Worm (Caenorhabditis elegans) whole organism, late embryonic: ENCODE measurements around the gene ncr-2.

Experiments
- C08G9.2 ChIP-seq: sonication (generic microtip); optimal IDR thresholded peaks from 2 replicates; lab custom pipeline; 2016; ENCODE audit warnings: mild to moderate bottlenecking, missing genetic modification characterization, moderate library complexity, missing compliant biosample characterization
- C38D4.7 ChIP-seq: fragments of 200-800 bp; sonication (Bioruptor generic); optimal IDR thresholded peaks from 2 replicates; lab custom pipeline; 2018; ENCODE audit warnings: mild to moderate bottlenecking, missing genetic modification characterization, moderate library complexity, missing compliant biosample characterization
- F13H6.1 ChIP-seq: sonication (generic microtip); optimal IDR thresholded peaks from 2 replicates; lab custom pipeline; 2016; ENCODE audit warnings: missing genetic modification characterization, missing compliant biosample characterization
- K02D7.2 ChIP-seq: sonication (generic microtip); optimal IDR thresholded peaks from 2 replicates; lab custom pipeline; 2017; ENCODE audit warnings: mild to moderate bottlenecking, missing genetic modification characterization, missing compliant biosample characterization
- T23F11.4 ChIP-seq: fragments of 200-800 bp; sonication (Bioruptor generic); optimal IDR thresholded peaks from 2 replicates; lab custom pipeline; 2018; ENCODE audit warnings: mild to moderate bottlenecking, missing genetic modification characterization, missing compliant biosample characterization
- Y22D7AL.16 ChIP-seq: sonication (generic microtip); optimal IDR thresholded peaks from 2 replicates; lab custom pipeline; 2016; ENCODE audit warnings: missing genetic modification characterization, missing compliant biosample characterization
- ahr-1 ChIP-seq: sonication (generic microtip); optimal IDR thresholded peaks from 2 replicates; lab custom pipeline; 2016; ENCODE audit warnings: missing genetic modification characterization, missing compliant biosample characterization
- ceh-14 ChIP-seq: sonication (generic microtip); optimal IDR thresholded peaks from 2 replicates; lab custom pipeline; 2016; ENCODE audit warnings: missing genotype, missing genetic modification characterization, missing compliant biosample characterization
- ceh-18 ChIP-seq: sonication (generic microtip); optimal IDR thresholded peaks from 2 replicates; lab custom pipeline; 2016; ENCODE audit warnings: missing genetic modification characterization, missing compliant biosample characterization
- ceh-19 ChIP-seq: fragments of 200-800 bp; sonication (Bioruptor generic); optimal IDR thresholded peaks from 2 replicates; lab custom pipeline; 2018; ENCODE audit warnings: mild to moderate bottlenecking, missing genetic modification characterization, missing compliant biosample characterization
- ceh-2 ChIP-seq: sonication (generic microtip); optimal IDR thresholded peaks from 2 replicates; lab custom pipeline; 2016; ENCODE audit warnings: missing genotype, missing genetic modification characterization, missing compliant biosample characterization
- ceh-22 ChIP-seq: sonication (generic microtip); optimal IDR thresholded peaks from 2 replicates; lab custom pipeline; 2017; ENCODE audit warnings: missing biosample characterization, missing genetic modification characterization
- ceh-24 ChIP-seq: sonication (generic microtip); optimal IDR thresholded peaks from 2 replicates; lab custom pipeline; 2016; ENCODE audit warnings: mild to moderate bottlenecking, missing genetic modification characterization, missing compliant biosample characterization
- ceh-34 ChIP-seq: sonication (generic microtip); optimal IDR thresholded peaks from 2 replicates; lab custom pipeline; 2016; ENCODE audit warnings: mild to moderate bottlenecking, missing genetic modification characterization, missing compliant biosample characterization
- ceh-45 ChIP-seq: fragments of 200-800 bp; sonication (Bioruptor generic); IDR thresholded peaks from 2 replicates; pipeline ENCODE4 v1.3.6; 2022; ENCODE audit warnings: missing genetic modification reagents, missing genetic modification characterization, missing compliant biosample characterization
- che-1 ChIP-seq: sonication (generic microtip); optimal IDR thresholded peaks from 2 replicates; lab custom pipeline; 2016; ENCODE audit warnings: mild to moderate bottlenecking, missing genetic modification characterization, missing compliant biosample characterization
- dve-1 ChIP-seq: sonication (generic microtip); optimal IDR thresholded peaks from 2 replicates; lab custom pipeline; 2017; ENCODE audit warnings: antibody characterized with exemption, mild to moderate bottlenecking, missing genetic modification characterization, missing compliant biosample characterization
- elt-2 ChIP-seq: sonication (generic microtip); optimal IDR thresholded peaks from 2 replicates; lab custom pipeline; 2016; ENCODE audit warnings: missing genetic modification reagents, missing genetic modification characterization, missing compliant biosample characterization
- eyg-1 ChIP-seq: sonication (generic microtip); optimal IDR thresholded peaks from 2 replicates; lab custom pipeline; 2016; ENCODE audit warnings: missing genotype, missing genetic modification characterization, missing compliant biosample characterization
- fkh-10 ChIP-seq: fragments of 150-350 bp; optimal IDR thresholded peaks from 2 replicates; lab custom pipeline; 2014; ENCODE audit warnings: missing biosample characterization, missing genetic modification reagents, missing genetic modification characterization
- gmeb-2 ChIP-seq: sonication (generic microtip); optimal IDR thresholded peaks from 2 replicates; lab custom pipeline; 2016; ENCODE audit warnings: missing genetic modification characterization, inconsistent platforms, missing compliant biosample characterization
- hlh-15 ChIP-seq: sonication (generic microtip); optimal IDR thresholded peaks from 2 replicates; lab custom pipeline; 2016; ENCODE audit warnings: missing genetic modification characterization, missing compliant biosample characterization
- hlh-30 ChIP-seq: sonication (generic microtip); optimal IDR thresholded peaks from 2 replicates; lab custom pipeline; 2017; ENCODE audit warnings: antibody characterized with exemption, missing genetic modification characterization, missing compliant biosample characterization; ENCODE audit not compliant: insufficient read depth
- hlh-6 ChIP-seq: sonication (generic microtip); optimal IDR thresholded peaks from 2 replicates; lab custom pipeline; 2016; ENCODE audit warnings: missing genotype, missing genetic modification characterization, missing compliant biosample characterization
- npax-4 ChIP-seq: sonication (generic microtip); optimal IDR thresholded peaks from 2 replicates; lab custom pipeline; 2016; ENCODE audit warnings: missing genetic modification characterization, missing compliant biosample characterization
- odd-2 ChIP-seq: sonication (generic microtip); optimal IDR thresholded peaks from 2 replicates; lab custom pipeline; 2017; ENCODE audit warnings: antibody characterized with exemption, mild to moderate bottlenecking, missing genetic modification characterization, missing compliant biosample characterization
- pax-1 ChIP-seq: fragments of 150-350 bp; optimal IDR thresholded peaks from 2 replicates; lab custom pipeline; 2014; ENCODE audit warnings: missing biosample characterization, missing genetic modification characterization
- pha-2 ChIP-seq: sonication (generic microtip); optimal IDR thresholded peaks from 2 replicates; lab custom pipeline; 2017; ENCODE audit warnings: mild to moderate bottlenecking, missing genetic modification characterization, missing compliant biosample characterization
- pha-4 ChIP-seq: fragments of 150-350 bp; optimal IDR thresholded peaks from 2 replicates; lab custom pipeline; 2018; ENCODE audit warnings: missing biosample characterization, missing genetic modification reagents, missing genetic modification characterization
- ref-2 ChIP-seq: sonication (generic microtip); optimal IDR thresholded peaks from 2 replicates; lab custom pipeline; 2016; ENCODE audit warnings: missing genetic modification characterization, missing compliant biosample characterization
- rnt-1 ChIP-seq: sonication (generic microtip); optimal IDR thresholded peaks from 2 replicates; lab custom pipeline; 2016; ENCODE audit warnings: missing genetic modification characterization, missing compliant biosample characterization
- sox-2 ChIP-seq: fragments of 200-800 bp; sonication (Bioruptor generic); IDR thresholded peaks from 2 replicates; pipeline ENCODE4 v1.3.6; 2022; ENCODE audit warnings: missing genetic modification reagents, missing genetic modification characterization, missing compliant biosample characterization
- syd-9 ChIP-seq: sonication (generic microtip); optimal IDR thresholded peaks from 2 replicates; lab custom pipeline; 2016; ENCODE audit warnings: mild to moderate bottlenecking, missing genetic modification characterization, moderate library complexity, missing compliant biosample characterization
- ttx-3 ChIP-seq: sonication (generic microtip); optimal IDR thresholded peaks from 2 replicates; lab custom pipeline; 2016; ENCODE audit warnings: missing genetic modification reagents, missing genetic modification characterization, missing compliant biosample characterization
- unc-3 ChIP-seq, 2 experiments: fragments of 200-800 bp in 1 of 2; sonication (Bioruptor generic) in 1 of 2; sonication (generic microtip) in 1 of 2; conservative IDR thresholded peaks in 1 of 2; optimal IDR thresholded peaks in 1 of 2; 2 replicates each; pipeline versions ENCODE4 v1.3.6 to Lab custom; 2016 to 2022; ENCODE audit warnings: missing compliant biosample characterization in 2 of 2, missing genetic modification characterization in 2 of 2, missing genetic modification reagents in 1 of 2
- unc-42 ChIP-seq: sonication (generic microtip); optimal IDR thresholded peaks from 2 replicates; lab custom pipeline; 2016; ENCODE audit warnings: missing genotype, missing genetic modification characterization, missing compliant biosample characterization
- unc-55 ChIP-seq: sonication (generic microtip); optimal IDR thresholded peaks from 2 replicates; lab custom pipeline; 2017; ENCODE audit warnings: missing biosample characterization, missing genetic modification reagents, missing genetic modification characterization
- zip-5 ChIP-seq: sonication (generic microtip); optimal IDR thresholded peaks from 2 replicates; lab custom pipeline; 2016; ENCODE audit warnings: missing genetic modification characterization, missing compliant biosample characterization
- ztf-16 ChIP-seq: sonication (generic microtip); optimal IDR thresholded peaks from 2 replicates; lab custom pipeline; 2017; ENCODE audit warnings: missing genetic modification characterization, missing compliant biosample characterization

ncr-2 gene

DNA sequence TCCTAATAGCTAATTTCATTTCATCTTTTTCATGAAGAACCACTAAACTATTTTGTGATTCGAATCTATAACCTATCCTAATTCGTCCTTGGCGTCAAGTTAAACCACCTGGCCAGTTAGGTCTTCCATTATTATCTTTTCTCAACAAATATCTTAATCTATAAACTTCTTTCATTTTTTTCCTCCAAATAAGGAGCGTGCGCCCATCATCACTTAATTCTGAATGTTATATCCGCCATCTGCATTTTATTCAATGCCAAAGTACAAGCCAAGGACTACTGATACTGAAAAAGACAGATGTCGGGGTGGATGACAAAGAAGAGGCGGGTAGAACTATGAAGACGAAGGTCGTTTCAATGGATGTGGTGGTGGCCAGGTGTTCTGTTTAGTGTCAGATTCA, 29.2 kb upstream of the ncr-2 start:
- no peak for TF ChIP-seq ztf-16 (tag; lab: Kevin White, UChicago)
- no peak for TF ChIP-seq odd-2 (tag; lab: Kevin White, UChicago)
- TF ChIP-seq ceh-45 (GFP tag; lab: Robert Waterston, UW) = no peak
- no peak for TF ChIP-seq dve-1 (tag; lab: Kevin White, UChicago)
- TF ChIP-seq ceh-18 (tag; lab: Kevin White, UChicago) = no peak
- no peak for TF ChIP-seq eyg-1
- no peak for TF ChIP-seq pha-4 (tag; lab: Kevin White, UChicago)
- no peak for TF ChIP-seq T23F11.4 (GFP tag; lab: Kevin White, UChicago)
- no peak for TF ChIP-seq ref-2 (tag; lab: Kevin White, UChicago)
- no peak for TF ChIP-seq unc-42 (tag; lab: Kevin White, UChicago)
- no peak for TF ChIP-seq ceh-2 (tag; lab: Kevin White, UChicago)
- TF ChIP-seq gmeb-2 = no peak
- TF ChIP-seq C38D4.7 = no peak
- TF ChIP-seq ceh-24 (tag; lab: Kevin White, UChicago) = no peak

- TF ChIP-seq syd-9 (tag; lab: Kevin White, UChicago) (no peak), ttx-3 (tag; lab: Kevin White, UChicago) (no peak), hlh-6 (tag; lab: Kevin White, UChicago) (no peak), ceh-24 (tag; lab: Kevin White, UChicago) (no peak), pax-1 (tag; lab: Kevin White, UChicago) (no peak), unc-55 (GFP tag; lab: Kevin White, UChicago) (no peak), ceh-34 (tag; lab: Kevin White, UChicago) (no peak), K02D7.2 (tag; lab: Kevin White, UChicago) (no peak), npax-4 (no peak), hlh-15 (tag; lab: Kevin White, UChicago) (no peak), ceh-14 (tag; lab: Kevin White, UChicago) (no peak), ahr-1 (tag; lab: Kevin White, UChicago) (no peak)
Observed at ce11 chrIII:8229480-8229879, 28.7 kb upstream of the ncr-2 start.

DNA sequence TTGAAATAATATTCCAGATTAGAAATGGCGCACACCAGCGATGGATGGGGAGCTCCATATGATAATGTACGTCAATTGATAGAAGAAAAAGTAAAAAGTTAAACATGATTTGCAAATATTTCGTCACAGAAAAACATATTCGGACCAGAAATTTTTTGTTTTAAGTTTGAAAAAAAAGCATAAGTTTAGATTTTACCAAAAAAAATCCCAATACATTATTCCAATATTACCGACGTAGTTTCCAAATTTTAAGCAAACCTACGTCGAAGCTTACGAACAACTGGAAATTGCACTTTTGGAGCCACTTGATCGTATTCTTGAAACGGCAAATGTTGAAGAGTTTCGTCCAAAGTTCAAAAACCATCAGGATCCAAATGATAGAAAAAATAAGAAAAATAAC, 25.5 kb upstream of the ncr-2 start, which contains the start of gene henn-1:
Gene henn-1, plus strand, starts transcription at position 18 of the 400 bp plus-strand sequence.
- TF ChIP-seq ceh-19 (GFP tag; lab: Kevin White, UChicago) (no peak), unc-3 (GFP tag; conservative IDR thresholded peaks at IDR 0.05; lab: Robert Waterston, UW) (no peak), unc-3 (tag; optimal IDR thresholded peaks at IDR 0.05; lab: Kevin White, UChicago) (no peak), sox-2 (GFP tag; lab: Robert Waterston, UW) (no peak), che-1 (no peak), rnt-1 (tag; lab: Kevin White, UChicago) (no peak), C08G9.2 (tag; lab: Kevin White, UChicago) (no peak), Y22D7AL.16 (tag; lab: Kevin White, UChicago) (no peak), ceh-22 (no peak), odd-2 (tag; lab: Kevin White, UChicago) (no peak), zip-5 (no peak), ceh-14 (tag; lab: Kevin White, UChicago) (no peak), elt-2 (tag; lab: Kevin White, UChicago) (no peak), dve-1 (tag; lab: Kevin White, UChicago) (no peak), fkh-10 (GFP tag; lab: Kevin White, UChicago) (no peak), hlh-30 (no peak), ceh-34 (tag; lab: Kevin White, UChicago) (no peak), ahr-1 (tag; lab: Kevin White, UChicago) (no peak)

- TF ChIP-seq ahr-1 (tag; lab: Kevin White, UChicago) (no peak), pha-2 (no peak), F13H6.1 (tag; lab: Kevin White, UChicago) (no peak), eyg-1 (no peak), unc-3 (GFP tag; conservative IDR thresholded peaks at IDR 0.05; lab: Robert Waterston, UW) (no peak), unc-3 (tag; optimal IDR thresholded peaks at IDR 0.05; lab: Kevin White, UChicago) (no peak)
- TF ChIP-seq, all 69 proteins: peak for 0
Observed at ce11 chrIII:8235358-8235757, 22.8 kb upstream of the ncr-2 start, which contains the start of gene C02F5.14. TSS of gene C02F5.14 (minus strand) at chrIII:8235514.
